Worm (Caenorhabditis elegans) whole organism, late embryonic: ENCODE measurements around the gene C06E1.7.

ENCODE experiments used
- ceh-9 ChIP-seq: sonication (generic microtip); optimal IDR thresholded peaks from 2 replicates; lab custom pipeline; 2016; ENCODE audit warnings: mild to moderate bottlenecking, missing genetic modification characterization, inconsistent platforms, missing compliant biosample characterization
- sdc-2 ChIP-seq: sonication (generic microtip); optimal IDR thresholded peaks from 2 replicates; lab custom pipeline; 2016; ENCODE audit warnings: missing genotype, missing genetic modification characterization, missing compliant biosample characterization
- sox-4 ChIP-seq: sonication (generic microtip); optimal IDR thresholded peaks from 2 replicates; lab custom pipeline; 2017; ENCODE audit warnings: mild to moderate bottlenecking, missing genetic modification characterization, inconsistent platforms, missing compliant biosample characterization

DNA sequence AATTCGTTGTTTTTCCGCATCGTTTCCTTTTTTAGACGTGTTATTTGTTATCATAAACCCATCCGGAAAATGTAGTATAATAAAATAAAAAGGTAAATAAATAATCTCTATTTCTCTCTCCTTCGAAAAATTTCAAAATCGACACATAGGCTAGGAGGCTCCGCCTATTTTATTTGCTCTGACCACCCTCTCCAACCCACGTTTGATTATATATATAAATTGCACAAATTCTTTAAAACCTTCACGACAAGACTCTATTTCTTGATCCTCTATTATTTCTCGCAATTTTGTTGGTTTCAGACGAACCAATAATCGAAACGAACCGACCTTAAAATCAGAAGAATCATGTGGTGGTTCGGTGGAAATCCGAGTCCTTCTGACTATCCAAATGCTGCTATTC is 12.7 kb downstream of the C06E1.7 start, which contains the start of gene doxa-1:
- TF ChIP-seq ceh-9 (tag; lab: Kevin White, UChicago): no peak
- TF ChIP-seq sdc-2: no peak
- no peak for TF ChIP-seq sox-4 (tag; lab: Kevin White, UChicago)
